Fruit fly (Drosophila melanogaster) whole organism, pupa: Measurements from ENCODE around the gene CASK.

Experiments used
- CG10348 ChIP-seq: fragments of 200-800 bp; sonication (Bioruptor generic); IDR thresholded peaks from 2 replicates; pipeline ENCODE4 v1.3.6; 2022; ENCODE audit warnings: missing biosample characterization, missing genetic modification characterization
- CG32121 ChIP-seq: fragments of 200-800 bp; sonication (Bioruptor generic); IDR thresholded peaks from 2 replicates; pipeline ENCODE4 v1.3.6; 2022; ENCODE audit warnings: missing biosample characterization, missing genetic modification characterization
- CG34367 ChIP-seq: fragments of 200-800 bp; sonication (Bioruptor generic); optimal IDR thresholded peaks from 2 replicates; lab custom pipeline; 2018; ENCODE audit warnings: missing biosample characterization, mild to moderate bottlenecking, missing genetic modification characterization
- CG4496 ChIP-seq: fragments of 200-800 bp; sonication (Bioruptor generic); IDR thresholded peaks from 3 replicates; pipeline ENCODE4 v1.3.6; 2022; ENCODE audit warnings: missing biosample characterization, missing genetic modification characterization
- CG8159 ChIP-seq: fragments of 200-800 bp; sonication (Bioruptor generic); optimal IDR thresholded peaks from 3 replicates; lab custom pipeline; 2018; ENCODE audit warnings: missing biosample characterization, mild to moderate bottlenecking, missing genetic modification characterization, moderate library complexity
- Pif1A ChIP-seq: fragments of 200-800 bp; sonication (Bioruptor generic); optimal IDR thresholded peaks from 3 replicates; lab custom pipeline; 2016; ENCODE audit warnings: missing biosample characterization, missing genetic modification characterization
- fd96Ca ChIP-seq: fragments of 200-800 bp; sonication (Bioruptor generic); IDR thresholded peaks from 3 replicates; pipeline ENCODE4 v1.3.6; 2022; ENCODE audit warnings: missing biosample characterization, missing genetic modification characterization

DNA sequence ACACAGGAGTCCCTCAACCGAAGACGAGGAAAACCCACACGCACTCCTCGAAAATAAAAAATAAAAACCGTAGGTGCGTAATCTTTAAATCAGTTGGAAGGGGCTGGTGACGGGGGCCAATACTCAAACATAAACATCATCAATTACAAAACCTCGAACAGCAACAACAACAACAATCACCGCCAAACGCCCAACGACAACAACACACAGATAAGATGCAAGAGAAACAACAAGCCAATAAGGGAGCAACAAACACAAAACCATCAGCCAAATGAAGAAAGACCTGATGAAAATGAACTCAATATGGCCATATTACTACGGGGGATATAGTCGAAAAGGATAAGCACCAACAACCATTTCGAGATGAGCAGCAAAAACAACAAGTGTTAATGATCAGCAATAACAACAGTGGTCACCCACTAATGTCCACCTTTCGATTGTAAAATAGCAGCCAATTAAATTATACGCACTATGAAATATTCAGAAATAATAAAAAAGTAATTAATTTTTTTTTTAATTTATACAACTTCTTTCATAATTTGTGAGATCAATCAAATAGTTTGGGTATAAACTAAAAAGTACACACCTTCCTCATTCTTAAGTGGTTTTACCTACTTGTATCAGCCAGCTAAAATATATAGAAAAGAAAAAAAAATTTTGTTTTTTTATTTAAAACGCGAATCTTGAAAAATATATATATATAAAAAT, 1.4 kb upstream of the CASK start:
- TF ChIP-seq CG4496 (GFP tag; lab: Robert Waterston, UW), result no peak
- peak; percentile 11 for TF ChIP-seq CG34367 (tag; lab: Kevin White, UChicago)
- TF ChIP-seq CG8159 (tag; lab: Kevin White, UChicago), result peak; percentile 95
- no peak for TF ChIP-seq CG32121 (GFP tag; lab: Robert Waterston, UW)
- TF ChIP-seq Pif1A (GFP tag; lab: Kevin White, UChicago), result no peak
- no peak for TF ChIP-seq CG10348 (GFP tag; lab: Robert Waterston, UW)
- TF ChIP-seq fd96Ca, result 0 out of 3 replicates have a peak, but pooled peaks have one; percentile 10
